Fruit fly (Drosophila melanogaster) whole organism, embryonic: Measurements from ENCODE around the gene CG6136.
A peak's percentile ranks its signal among the peaks of the same experiment; 100 is the strongest.

Source experiments
- ATbp ChIP-seq: fragments of 200-800 bp; sonication (Bioruptor generic); optimal IDR thresholded peaks from 2 replicates; lab custom pipeline; 2017; ENCODE audit warnings: missing biosample characterization, mild to moderate bottlenecking, missing genetic modification characterization, missing genetic modification reagents
- Ada2b ChIP-seq: fragments of 200-800 bp; sonication (Bioruptor generic); IDR thresholded peaks from 2 replicates; pipeline ENCODE4 v1.3.6; 2022; ENCODE audit warnings: missing biosample characterization, missing genetic modification characterization
- Asciz ChIP-seq: fragments of 200-800 bp; sonication (Bioruptor generic); optimal IDR thresholded peaks from 2 replicates; lab custom pipeline; 2017; ENCODE audit warnings: missing biosample characterization, mild to moderate bottlenecking, missing genetic modification characterization, missing genetic modification reagents
- B-H1 ChIP-seq: fragments of 200-800 bp; sonication (Bioruptor generic); IDR thresholded peaks from 3 replicates; pipeline ENCODE4 v1.3.6; 2022; ENCODE audit warnings: missing biosample characterization, missing genetic modification characterization
- Blimp-1 ChIP-seq: fragments of 200-800 bp; sonication (Bioruptor generic); optimal IDR thresholded peaks from 3 replicates; lab custom pipeline; 2018; ENCODE audit warnings: missing biosample characterization, missing genetic modification characterization, mild to moderate bottlenecking, moderate library complexity, missing genetic modification reagents
- CG10366 ChIP-seq: fragments of 200-800 bp; sonication (Bioruptor generic); IDR thresholded peaks from 2 replicates; pipeline ENCODE4 v1.3.6; 2022; ENCODE audit warnings: missing biosample characterization, missing genetic modification characterization
- CG15011 ChIP-seq: fragments of 200-800 bp; sonication (Bioruptor generic); optimal IDR thresholded peaks from 3 replicates; lab custom pipeline; 2018; ENCODE audit warnings: missing biosample characterization, mild to moderate bottlenecking, missing genetic modification characterization
- CG1529 ChIP-seq: fragments of 200-800 bp; sonication (Bioruptor generic); optimal IDR thresholded peaks from 3 replicates; lab custom pipeline; 2018; ENCODE audit warnings: missing biosample characterization, missing genetic modification characterization
- CG15696 ChIP-seq: fragments of 200-800 bp; sonication (Bioruptor generic); optimal IDR thresholded peaks from 2 replicates; lab custom pipeline; 2019; ENCODE audit warnings: missing biosample characterization, mild to moderate bottlenecking, missing genetic modification characterization, moderate library complexity
- CG17385 ChIP-seq: fragments of 200-800 bp; sonication (Bioruptor generic); optimal IDR thresholded peaks from 3 replicates; lab custom pipeline; 2018; ENCODE audit warnings: missing biosample characterization, mild to moderate bottlenecking, missing genetic modification characterization
- CG17829 ChIP-seq: fragments of 200-800 bp; optimal IDR thresholded peaks from 2 replicates; lab custom pipeline; 2019; ENCODE audit warnings: missing biosample characterization, mild to moderate bottlenecking, missing genetic modification characterization, moderate library complexity
- CG2116 ChIP-seq: fragments of 200-800 bp; sonication (Bioruptor generic); optimal IDR thresholded peaks from 3 replicates; lab custom pipeline; 2018; ENCODE audit warnings: missing biosample characterization, mild to moderate bottlenecking, missing genetic modification characterization
- CG3163 ChIP-seq: fragments of 200-800 bp; sonication (Bioruptor generic); optimal IDR thresholded peaks from 3 replicates; lab custom pipeline; 2016; ENCODE audit warnings: missing biosample characterization, missing genetic modification characterization
- CG32767 ChIP-seq: fragments of 200-800 bp; sonication (Bioruptor generic); IDR thresholded peaks from 2 replicates; pipeline ENCODE4 v1.3.6; 2022; ENCODE audit warnings: missing biosample characterization, missing genetic modification characterization
- CG33213 ChIP-seq: fragments of 200-800 bp; sonication (Bioruptor generic); optimal IDR thresholded peaks from 3 replicates; lab custom pipeline; 2016; ENCODE audit warnings: missing biosample characterization, missing genetic modification characterization
- CG7271 ChIP-seq: fragments of 200-800 bp; sonication (Bioruptor generic); optimal IDR thresholded peaks from 2 replicates; lab custom pipeline; 2018; ENCODE audit warnings: missing biosample characterization, mild to moderate bottlenecking, missing genetic modification characterization, moderate library complexity
- CG7372 ChIP-seq: fragments of 200-800 bp; sonication (Bioruptor generic); IDR thresholded peaks from 2 replicates; pipeline ENCODE4 v1.3.6; 2022; ENCODE audit warnings: missing biosample characterization, missing genetic modification characterization
- CoRest ChIP-seq: fragments of 200-800 bp; sonication (Bioruptor generic); optimal IDR thresholded peaks from 3 replicates; lab custom pipeline; 2018; ENCODE audit warnings: missing biosample characterization, mild to moderate bottlenecking, missing genetic modification characterization, moderate library complexity
- Deaf1 ChIP-seq: fragments of 200-800 bp; optimal IDR thresholded peaks from 3 replicates; lab custom pipeline; 2019; ENCODE audit warnings: missing biosample characterization, mild to moderate bottlenecking, missing genetic modification characterization, moderate library complexity
- E2f2 ChIP-seq: fragments of 200-800 bp; sonication (Bioruptor generic); IDR thresholded peaks from 2 replicates; pipeline ENCODE4 v1.3.6; 2022; ENCODE audit warnings: missing biosample characterization, missing genetic modification characterization
- Ets65A ChIP-seq: fragments of 200-800 bp; sonication (Bioruptor generic); peaks from one replicate; lab custom pipeline; 2016; ENCODE audit warnings: missing biosample characterization, missing genetic modification characterization
- HmgZ ChIP-seq: fragments of 200-800 bp; sonication (Bioruptor generic); optimal IDR thresholded peaks from 2 replicates; lab custom pipeline; 2018; ENCODE audit warnings: missing biosample characterization, mild to moderate bottlenecking, missing genetic modification characterization
- Jarid2 ChIP-seq: fragments of 200-800 bp; sonication (Bioruptor generic); optimal IDR thresholded peaks from 3 replicates; lab custom pipeline; 2017; ENCODE audit warnings: mild to moderate bottlenecking, missing biosample characterization, missing genetic modification reagents, missing genetic modification characterization
- NC2α ChIP-seq: fragments of 200-800 bp; sonication (Bioruptor generic); optimal IDR thresholded peaks from 2 replicates; lab custom pipeline; 2016; ENCODE audit warnings: missing biosample characterization, missing genetic modification characterization
- Nf-YB ChIP-seq: fragments of 200-800 bp; sonication (Bioruptor generic); optimal IDR thresholded peaks from 3 replicates; lab custom pipeline; 2019; ENCODE audit warnings: missing biosample characterization, mild to moderate bottlenecking, missing genetic modification characterization, moderate library complexity
- YL-1 ChIP-seq: fragments of 200-800 bp; sonication (Bioruptor generic); optimal IDR thresholded peaks from 3 replicates; lab custom pipeline; 2017; ENCODE audit warnings: missing biosample characterization, mild to moderate bottlenecking, missing genetic modification characterization
- ac ChIP-seq: fragments of 200-800 bp; sonication (Bioruptor generic); optimal IDR thresholded peaks from 3 replicates; lab custom pipeline; 2017; ENCODE audit warnings: missing biosample characterization, mild to moderate bottlenecking, missing genetic modification characterization
- az2 ChIP-seq: fragments of 200-800 bp; sonication (Bioruptor generic); optimal IDR thresholded peaks from 3 replicates; lab custom pipeline; 2016; ENCODE audit warnings: missing biosample characterization, missing genetic modification characterization
- bab2 ChIP-seq: fragments of 200-800 bp; sonication (Bioruptor generic); optimal IDR thresholded peaks from 2 replicates; lab custom pipeline; 2016; ENCODE audit warnings: missing biosample characterization, missing genetic modification characterization
- cad ChIP-seq: fragments of >200 bp; optimal IDR thresholded peaks from 2 replicates; lab custom pipeline; 2017; ENCODE audit warnings: missing biosample characterization, missing genetic modification characterization
- crol ChIP-seq: fragments of 200-800 bp; sonication (Bioruptor generic); IDR thresholded peaks from 2 replicates; pipeline ENCODE4 v1.3.6; 2022; ENCODE audit warnings: missing biosample characterization, missing genetic modification characterization
- dan ChIP-seq: fragments of 200-800 bp; sonication (Bioruptor generic); IDR thresholded peaks from 2 replicates; pipeline ENCODE4 v1.3.6; 2022; ENCODE audit warnings: missing biosample characterization, missing genetic modification characterization
- dimm ChIP-seq: fragments of 200-800 bp; sonication (Bioruptor generic); IDR thresholded peaks from 2 replicates; pipeline ENCODE4 v1.3.6; 2022; ENCODE audit warnings: missing biosample characterization, missing genetic modification characterization
- exex ChIP-seq: fragments of 200-800 bp; sonication (Bioruptor generic); optimal IDR thresholded peaks from 4 replicates; lab custom pipeline; 2018; ENCODE audit warnings: missing biosample characterization, mild to moderate bottlenecking, missing genetic modification characterization, moderate library complexity
- ftz-f1 ChIP-seq: fragments of 200-800 bp; sonication (Bioruptor generic); optimal IDR thresholded peaks from 2 replicates; lab custom pipeline; 2016; ENCODE audit warnings: missing biosample characterization, missing genetic modification characterization
- fu2 ChIP-seq: fragments of 200-800 bp; sonication (Bioruptor generic); optimal IDR thresholded peaks from 2 replicates; lab custom pipeline; 2016; ENCODE audit warnings: missing biosample characterization, missing genetic modification characterization
- gce ChIP-seq: fragments of 200-800 bp; sonication (Bioruptor generic); IDR thresholded peaks from 3 replicates; pipeline ENCODE4 v1.3.6; 2022; ENCODE audit warnings: missing biosample characterization, missing genetic modification characterization
- hbn ChIP-seq: fragments of 200-800 bp; sonication (Bioruptor generic); IDR thresholded peaks from 2 replicates; pipeline ENCODE4 v1.3.6; 2022; ENCODE audit warnings: missing biosample characterization, missing genetic modification characterization; ENCODE audit not compliant: partially characterized antibody
- her ChIP-seq: fragments of 200-800 bp; sonication (Bioruptor generic); optimal IDR thresholded peaks from 2 replicates; lab custom pipeline; 2016; ENCODE audit warnings: missing biosample characterization, missing genetic modification characterization
- insv ChIP-seq, 2 experiments: fragments of 200-800 bp; sonication (Bioruptor generic); optimal IDR thresholded peaks; 3 replicates each; lab custom pipeline; 2016 to 2018; ENCODE audit warnings: missing biosample characterization in 2 of 2, missing genetic modification characterization in 2 of 2
- jing ChIP-seq: fragments of 200-800 bp; sonication (Bioruptor generic); optimal IDR thresholded peaks from 2 replicates; lab custom pipeline; 2018; ENCODE audit warnings: missing biosample characterization, mild to moderate bottlenecking, missing genetic modification characterization
- luna ChIP-seq: fragments of 200-800 bp; sonication (Bioruptor generic); optimal IDR thresholded peaks from 2 replicates; lab custom pipeline; 2016; ENCODE audit warnings: missing biosample characterization, missing genetic modification characterization
- p53 ChIP-seq: fragments of 200-800 bp; sonication (Bioruptor generic); optimal IDR thresholded peaks from 2 replicates; lab custom pipeline; 2016; ENCODE audit warnings: missing biosample characterization, missing genetic modification characterization
- peb ChIP-seq: fragments of 200-800 bp; sonication (Bioruptor generic); IDR thresholded peaks from 2 replicates; pipeline ENCODE4 v1.3.6; 2022; ENCODE audit warnings: missing biosample characterization, missing genetic modification characterization
- pnt ChIP-seq: fragments of 200-800 bp; sonication (Bioruptor generic); optimal IDR thresholded peaks from 3 replicates; lab custom pipeline; 2016; ENCODE audit warnings: missing biosample characterization, missing genetic modification characterization
- row ChIP-seq: fragments of 200-800 bp; sonication (Bioruptor generic); IDR thresholded peaks from 3 replicates; pipeline ENCODE4 v1.3.6; 2022; ENCODE audit warnings: missing biosample characterization, missing genetic modification characterization
- run ChIP-seq: fragments of 200-800 bp; sonication (Bioruptor generic); optimal IDR thresholded peaks from 3 replicates; lab custom pipeline; 2018; ENCODE audit warnings: missing biosample characterization, mild to moderate bottlenecking, missing genetic modification characterization
- sens-2 ChIP-seq: fragments of 200-800 bp; sonication (Bioruptor generic); IDR thresholded peaks from 2 replicates; pipeline ENCODE4 v1.3.6; 2022; ENCODE audit warnings: missing biosample characterization, missing genetic modification characterization
- sim ChIP-seq: fragments of 200-800 bp; sonication (Bioruptor generic); IDR thresholded peaks from 2 replicates; pipeline ENCODE4 v1.3.6; 2022; ENCODE audit warnings: missing biosample characterization, missing genetic modification characterization
- sob ChIP-seq: fragments of 200-800 bp; sonication (Bioruptor generic); IDR thresholded peaks from 2 replicates; pipeline ENCODE4 v1.3.6; 2022; ENCODE audit warnings: missing biosample characterization, missing genetic modification characterization
- sr ChIP-seq: fragments of 200-800 bp; sonication (Bioruptor generic); IDR thresholded peaks from 3 replicates; pipeline ENCODE4 v1.3.6; 2022; ENCODE audit warnings: missing biosample characterization, missing genetic modification characterization
- ttk ChIP-seq: fragments of 200-800 bp; sonication (Bioruptor generic); IDR thresholded peaks from 2 replicates; pipeline ENCODE4 v2.1.2; 2022; ENCODE audit warnings: missing biosample characterization, missing genetic modification characterization
- twi ChIP-seq: fragments of 200-800 bp; optimal IDR thresholded peaks from 2 replicates; lab custom pipeline; 2019; ENCODE audit warnings: missing biosample characterization, mild to moderate bottlenecking, missing genetic modification characterization, moderate library complexity

Gene CG6136

dm6 chr3R:15332994-15333393 is 39.0 kb downstream of the CG6136 start, which contains the start of the genes Fkbp39 and Cyfip (continued):
- TF ChIP-seq pnt (GFP tag; lab: Kevin White, UChicago) (no peak), ftz-f1 (peak; percentile 73), sr (no peak), peb (GFP tag; lab: Robert Waterston, UW) (no peak), Ets65A (peak; percentile 85), E2f2 (peak; percentile 78), twi (tag; lab: Kevin White, UChicago) (no peak), jing (GFP tag; lab: Kevin White, UChicago) (no peak), ttk (GFP tag; lab: Robert Waterston, UW) (no peak), luna (peak; percentile 7), YL-1 (GFP tag; lab: Kevin White, UChicago) (peak; percentile 98), HmgZ (peak; percentile 91), dimm (GFP tag; lab: Robert Waterston, UW) (no peak), CG17385 (GFP tag; lab: Kevin White, UChicago) (no peak), CoRest (tag; lab: Kevin White, UChicago) (peak; percentile 13), CG1529 (GFP tag; lab: Kevin White, UChicago) (no peak), ATbp (GFP tag; lab: Kevin White, UChicago) (no peak), gce (no peak), Deaf1 (tag; lab: Kevin White, UChicago) (no peak), dan (no peak), p53 (GFP tag; lab: Kevin White, UChicago) (peak; percentile 62), fu2 (peak; percentile 47), CG33213 (GFP tag; lab: Kevin White, UChicago) (peak; percentile 70), B-H1 (GFP tag; lab: Robert Waterston, UW) (no peak), CG32767 (GFP tag; lab: Robert Waterston, UW) (peak; percentile 31; the same call in 1 of the 2 replicates), CG7372 (GFP tag; lab: Robert Waterston, UW) (no peak), Blimp-1 (GFP tag; lab: Kevin White, UChicago) (no peak), Jarid2 (no peak), row (peak; percentile 44; the same call in 2 of the 3 replicates), insv (GFP tag; optimal IDR thresholded peaks at IDR 0.05; lab: Kevin White, UChicago) (peak in 1 of 2 experiments; percentile 43), hbn (peak; percentile 65), cad (GFP tag; lab: Kevin White, UChicago) (no peak), ac (GFP tag; lab: Kevin White, UChicago) (no peak), Nf-YB (peak; percentile 48), sim (GFP tag; lab: Robert Waterston, UW) (no peak), bab2 (peak; percentile 29), her (GFP tag; lab: Kevin White, UChicago) (peak; percentile 71), run (no peak), CG15011 (GFP tag; lab: Kevin White, UChicago) (no peak), NC2α (GFP tag; lab: Kevin White, UChicago) (no peak), Asciz (GFP tag; lab: Kevin White, UChicago) (no peak), az2 (peak; percentile 6), CG17829 (peak; percentile 77), CG10366 (peak; percentile 34), exex (tag; lab: Kevin White, UChicago) (no peak), sens-2 (GFP tag; lab: Robert Waterston, UW) (no peak), CG15696 (tag; lab: Kevin White, UChicago) (no peak), CG7271 (no peak), Ada2b (GFP tag; lab: Robert Waterston, UW) (no peak), CG3163 (GFP tag; lab: Kevin White, UChicago) (peak; percentile 39), crol (GFP tag; lab: Robert Waterston, UW) (0 out of 2 replicates have a peak, but pooled peaks have one; percentile 5), CG2116 (GFP tag; lab: Kevin White, UChicago) (peak; percentile 89), sob (peak; percentile 81)
